Fruit fly (Drosophila melanogaster) whole organism, pupa: ENCODE measurements around the gene Rok.

ENCODE experiments used
- CG10348 ChIP-seq: fragments of 200-800 bp; sonication (Bioruptor generic); IDR thresholded peaks from 2 replicates; pipeline ENCODE4 v1.3.6; 2022; ENCODE audit warnings: missing biosample characterization, missing genetic modification characterization
- CG15710 ChIP-seq: fragments of 200-800 bp; sonication (Bioruptor generic); optimal IDR thresholded peaks from 2 replicates; lab custom pipeline; 2018; ENCODE audit warnings: missing biosample characterization, mild to moderate bottlenecking, missing genetic modification characterization, moderate library complexity
- CG34367 ChIP-seq: fragments of 200-800 bp; sonication (Bioruptor generic); optimal IDR thresholded peaks from 2 replicates; lab custom pipeline; 2018; ENCODE audit warnings: missing biosample characterization, mild to moderate bottlenecking, missing genetic modification characterization
- CG4496 ChIP-seq: fragments of 200-800 bp; sonication (Bioruptor generic); IDR thresholded peaks from 3 replicates; pipeline ENCODE4 v1.3.6; 2022; ENCODE audit warnings: missing biosample characterization, missing genetic modification characterization
- CG8159 ChIP-seq: fragments of 200-800 bp; sonication (Bioruptor generic); optimal IDR thresholded peaks from 3 replicates; lab custom pipeline; 2018; ENCODE audit warnings: missing biosample characterization, mild to moderate bottlenecking, missing genetic modification characterization, moderate library complexity
- EcR ChIP-seq: fragments of 200-800 bp; sonication (Bioruptor generic); optimal IDR thresholded peaks from 3 replicates; lab custom pipeline; 2019; ENCODE audit warnings: missing biosample characterization, missing genetic modification characterization, mild to moderate bottlenecking, moderate library complexity, missing genetic modification reagents
- Ets98B ChIP-seq: fragments of 200-800 bp; sonication (Bioruptor generic); IDR thresholded peaks from 2 replicates; pipeline ENCODE4 v1.3.6; 2022; ENCODE audit warnings: missing biosample characterization, missing genetic modification characterization
- Snoo ChIP-seq: fragments of 200-800 bp; sonication (Bioruptor generic); optimal IDR thresholded peaks from 3 replicates; lab custom pipeline; 2017; ENCODE audit warnings: missing biosample characterization, mild to moderate bottlenecking, missing genetic modification characterization, inconsistent platforms
- gl ChIP-seq: fragments of 200-800 bp; sonication (Bioruptor generic); optimal IDR thresholded peaks from 2 replicates; lab custom pipeline; 2018; ENCODE audit warnings: missing biosample characterization, mild to moderate bottlenecking, missing genetic modification characterization
- rn ChIP-seq: fragments of 200-800 bp; sonication (Bioruptor generic); IDR thresholded peaks from 2 replicates; pipeline ENCODE4 v1.3.6; 2022; ENCODE audit warnings: missing biosample characterization, missing genetic modification characterization

DNA sequence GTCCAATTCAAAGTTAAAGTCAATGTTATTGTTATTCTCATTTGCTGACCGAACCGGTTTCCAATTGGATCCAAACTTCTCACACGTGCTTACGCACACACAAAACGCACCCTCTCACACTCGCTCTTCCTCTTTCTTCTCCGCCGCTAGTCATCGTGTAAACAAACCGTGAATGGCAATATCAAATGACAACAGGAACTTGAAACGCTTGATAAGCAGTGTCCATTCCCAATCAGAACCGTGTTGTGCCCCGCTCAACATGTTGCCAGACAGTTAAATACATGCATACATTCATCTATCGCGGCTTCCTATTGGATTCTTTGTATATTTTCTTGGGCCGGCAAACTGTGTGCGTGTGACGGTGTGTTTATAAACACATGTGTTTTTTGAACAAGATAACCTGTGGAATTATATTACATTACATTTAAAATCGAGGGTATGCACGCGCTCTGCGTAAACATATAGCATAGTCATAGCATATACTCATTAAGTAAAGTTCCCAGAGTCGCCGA is 18.6 kb upstream of the Rok start:
- TF ChIP-seq CG8159 (tag; lab: Kevin White, UChicago) (no peak), EcR (GFP tag; lab: Kevin White, UChicago) (peak; percentile 34), CG10348 (GFP tag; lab: Robert Waterston, UW) (no peak), CG34367 (no peak), rn (GFP tag; lab: Robert Waterston, UW) (no peak), Ets98B (GFP tag; lab: Robert Waterston, UW) (0 out of 2 replicates have a peak, but pooled peaks have one; percentile 16), CG4496 (GFP tag; lab: Robert Waterston, UW) (no peak), gl (tag; lab: Kevin White, UChicago) (no peak), Snoo (tag; lab: Kevin White, UChicago) (peak; percentile 27), CG15710 (no peak)
